Worm (Caenorhabditis elegans): ENCODE measurements around the gene T27E4.1.

ce11 chrV:9084252-9084651, 7.9 kb upstream of the T27E4.1 start:
- TF ChIP-seq flt-1 (GFP tag; IDR thresholded peaks at IDR 0.05) (no peak), pes-1 (GFP tag; IDR thresholded peaks at IDR 0.05) (no peak), ama-1 (optimal IDR thresholded peaks at IDR 0.05) (no peak), F13C5.2 (tag; optimal IDR thresholded peaks at IDR 0.05) (no peak), aly-1 (tag; optimal IDR thresholded peaks at IDR 0.05) (no peak), hmbx-1 (tag; optimal IDR thresholded peaks at IDR 0.05) (no peak), B0310.2 (tag; optimal IDR thresholded peaks at IDR 0.05) (no peak), sea-1 (GFP tag; conservative IDR thresholded peaks at IDR 0.05) (no peak), hnd-1 (tag; optimal IDR thresholded peaks at IDR 0.05) (no peak), scrt-1 (GFP tag; IDR thresholded peaks at IDR 0.05) (no peak)

Measured in whole organism, early embryonic.